Fruit fly (Drosophila melanogaster) whole organism, embryonic: ENCODE results near the gene Mvl.
A peak's percentile ranks its signal among the peaks of the same experiment; 100 is the strongest.

Source experiments
- Aef1 ChIP-seq: fragments of 200-800 bp; sonication (Bioruptor generic); IDR thresholded peaks from 3 replicates; pipeline ENCODE4 v1.3.6; 2022; ENCODE audit warnings: missing biosample characterization, missing genetic modification characterization
- CG11398 ChIP-seq: fragments of 200-800 bp; sonication (Bioruptor generic); optimal IDR thresholded peaks from 2 replicates; lab custom pipeline; 2016; ENCODE audit warnings: missing biosample characterization, missing genetic modification characterization
- CG12071 ChIP-seq: fragments of 200-800 bp; sonication (Bioruptor generic); optimal IDR thresholded peaks from 3 replicates; lab custom pipeline; 2018; ENCODE audit warnings: missing biosample characterization, mild to moderate bottlenecking, missing genetic modification characterization
- CG12299 ChIP-seq: fragments of 200-800 bp; sonication (Bioruptor generic); optimal IDR thresholded peaks from 2 replicates; lab custom pipeline; 2018; ENCODE audit warnings: missing biosample characterization, mild to moderate bottlenecking, missing genetic modification characterization
- CG15269 ChIP-seq: fragments of 200-800 bp; sonication (Bioruptor generic); optimal IDR thresholded peaks from 2 replicates; lab custom pipeline; 2018; ENCODE audit warnings: missing biosample characterization, mild to moderate bottlenecking, missing genetic modification characterization, moderate library complexity
- CG16863 ChIP-seq: fragments of 200-800 bp; sonication (Bioruptor generic); optimal IDR thresholded peaks from 3 replicates; lab custom pipeline; 2016; ENCODE audit warnings: missing biosample characterization, missing genetic modification characterization
- CG17385 ChIP-seq: fragments of 200-800 bp; sonication (Bioruptor generic); optimal IDR thresholded peaks from 3 replicates; lab custom pipeline; 2018; ENCODE audit warnings: missing biosample characterization, mild to moderate bottlenecking, missing genetic modification characterization
- CG17912 ChIP-seq: fragments of 200-800 bp; sonication (Bioruptor generic); optimal IDR thresholded peaks from 2 replicates; lab custom pipeline; 2018; ENCODE audit warnings: missing biosample characterization, mild to moderate bottlenecking, missing genetic modification characterization
- CG2120 ChIP-seq: fragments of 200-800 bp; sonication (Bioruptor generic); optimal IDR thresholded peaks from 3 replicates; lab custom pipeline; 2016; ENCODE audit warnings: missing biosample characterization, missing genetic modification characterization
- CG2712 ChIP-seq: fragments of 200-800 bp; optimal IDR thresholded peaks from 3 replicates; lab custom pipeline; 2019; ENCODE audit warnings: missing biosample characterization, mild to moderate bottlenecking, missing genetic modification characterization, moderate library complexity
- CG31224 ChIP-seq: fragments of 200-800 bp; sonication (Bioruptor generic); IDR thresholded peaks from 2 replicates; pipeline ENCODE4 v1.3.6; 2022; ENCODE audit warnings: missing biosample characterization, missing genetic modification characterization
- CG4730 ChIP-seq: fragments of 200-800 bp; sonication (Bioruptor generic); IDR thresholded peaks from 2 replicates; pipeline ENCODE4 v1.3.6; 2022; ENCODE audit warnings: missing biosample characterization, missing genetic modification characterization
- CG6689 ChIP-seq: fragments of 200-800 bp; sonication (Bioruptor generic); IDR thresholded peaks from 2 replicates; pipeline ENCODE4 v1.3.6; 2022; ENCODE audit warnings: missing biosample characterization, missing genetic modification characterization
- CG6765 ChIP-seq: fragments of 200-800 bp; sonication (Bioruptor generic); optimal IDR thresholded peaks from 3 replicates; lab custom pipeline; 2017; ENCODE audit warnings: missing biosample characterization, mild to moderate bottlenecking, missing genetic modification characterization
- CG7786 ChIP-seq: fragments of 200-800 bp; sonication (Bioruptor generic); optimal IDR thresholded peaks from 2 replicates; lab custom pipeline; 2016; ENCODE audit warnings: missing biosample characterization, missing genetic modification characterization
- CG8478 ChIP-seq: fragments of >200 bp; optimal IDR thresholded peaks from 2 replicates; lab custom pipeline; 2018
- CG9437 ChIP-seq: fragments of 200-800 bp; sonication (Bioruptor generic); optimal IDR thresholded peaks from 2 replicates; lab custom pipeline; 2018; ENCODE audit warnings: missing biosample characterization, mild to moderate bottlenecking, missing genetic modification characterization
- CG9817 ChIP-seq: fragments of 200-800 bp; sonication (Bioruptor generic); optimal IDR thresholded peaks from 2 replicates; lab custom pipeline; 2018; ENCODE audit warnings: missing biosample characterization, mild to moderate bottlenecking, missing genetic modification characterization, moderate library complexity
- CoRest ChIP-seq: fragments of 200-800 bp; sonication (Bioruptor generic); optimal IDR thresholded peaks from 3 replicates; lab custom pipeline; 2018; ENCODE audit warnings: missing biosample characterization, mild to moderate bottlenecking, missing genetic modification characterization, moderate library complexity
- CrebB ChIP-seq: fragments of 200-800 bp; sonication (Bioruptor generic); optimal IDR thresholded peaks from 3 replicates; lab custom pipeline; 2018; ENCODE audit warnings: missing biosample characterization, mild to moderate bottlenecking, missing genetic modification characterization
- D19B ChIP-seq: fragments of 200-800 bp; sonication (Bioruptor generic); optimal IDR thresholded peaks from 2 replicates; lab custom pipeline; 2017; ENCODE audit warnings: missing biosample characterization, mild to moderate bottlenecking, missing genetic modification characterization
- Hr3 ChIP-seq: fragments of 200-800 bp; sonication (Bioruptor generic); optimal IDR thresholded peaks from 3 replicates; lab custom pipeline; 2016; ENCODE audit warnings: missing biosample characterization, missing genetic modification characterization
- Lhr ChIP-seq: fragments of 200-800 bp; sonication (Bioruptor generic); optimal IDR thresholded peaks from 3 replicates; lab custom pipeline; 2017; ENCODE audit warnings: mild to moderate bottlenecking, missing biosample characterization, missing genetic modification reagents, missing genetic modification characterization
- Ptx1 ChIP-seq: fragments of 200-800 bp; sonication (Bioruptor generic); IDR thresholded peaks from 2 replicates; pipeline ENCODE4 v1.3.6; 2022; ENCODE audit warnings: missing biosample characterization, missing genetic modification characterization
- Rx ChIP-seq: fragments of 200-800 bp; sonication (Bioruptor generic); IDR thresholded peaks from 2 replicates; pipeline ENCODE4 v1.3.6; 2022; ENCODE audit warnings: missing biosample characterization, missing genetic modification characterization
- Scr ChIP-seq: fragments of 200-800 bp; sonication (Bioruptor generic); IDR thresholded peaks from 2 replicates; pipeline ENCODE4 v1.3.6; 2022; ENCODE audit warnings: missing biosample characterization, missing genetic modification characterization; ENCODE audit not compliant: partially characterized antibody
- Side ChIP-seq: fragments of 200-800 bp; sonication (Bioruptor generic); optimal IDR thresholded peaks from 2 replicates; lab custom pipeline; 2016; ENCODE audit warnings: missing biosample characterization, missing genetic modification characterization
- Sin3A ChIP-seq: fragments of >200 bp; optimal IDR thresholded peaks from 2 replicates; lab custom pipeline; 2018
- Sry-β ChIP-seq: fragments of 200-800 bp; sonication (Bioruptor generic); optimal IDR thresholded peaks from 2 replicates; lab custom pipeline; 2018; ENCODE audit warnings: missing biosample characterization, mild to moderate bottlenecking, missing genetic modification characterization, moderate library complexity
- ac ChIP-seq: fragments of 200-800 bp; sonication (Bioruptor generic); optimal IDR thresholded peaks from 3 replicates; lab custom pipeline; 2017; ENCODE audit warnings: missing biosample characterization, mild to moderate bottlenecking, missing genetic modification characterization
- az2 ChIP-seq: fragments of 200-800 bp; sonication (Bioruptor generic); optimal IDR thresholded peaks from 3 replicates; lab custom pipeline; 2016; ENCODE audit warnings: missing biosample characterization, missing genetic modification characterization
- bab2 ChIP-seq: fragments of 200-800 bp; sonication (Bioruptor generic); optimal IDR thresholded peaks from 2 replicates; lab custom pipeline; 2016; ENCODE audit warnings: missing biosample characterization, missing genetic modification characterization
- bcd ChIP-seq: fragments of 200-800 bp; sonication (Bioruptor generic); optimal IDR thresholded peaks from 2 replicates; lab custom pipeline; 2017; ENCODE audit warnings: missing biosample characterization, mild to moderate bottlenecking, missing genetic modification characterization
- chinmo ChIP-seq: fragments of 200-800 bp; sonication (Bioruptor generic); IDR thresholded peaks from 4 replicates; pipeline ENCODE4 v1.3.6; 2022; ENCODE audit warnings: missing biosample characterization, missing genetic modification characterization; ENCODE audit not compliant: partially characterized antibody
- crol ChIP-seq: fragments of 200-800 bp; sonication (Bioruptor generic); IDR thresholded peaks from 2 replicates; pipeline ENCODE4 v1.3.6; 2022; ENCODE audit warnings: missing biosample characterization, missing genetic modification characterization
- danr ChIP-seq: fragments of 200-800 bp; sonication (Bioruptor generic); IDR thresholded peaks from 2 replicates; pipeline ENCODE4 v1.3.6; 2022; ENCODE audit warnings: missing biosample characterization, missing genetic modification characterization
- emc ChIP-seq: fragments of 200-800 bp; sonication (Bioruptor generic); optimal IDR thresholded peaks from 2 replicates; lab custom pipeline; 2016; ENCODE audit warnings: missing biosample characterization, missing genetic modification characterization
- ftz-f1 ChIP-seq: fragments of 200-800 bp; sonication (Bioruptor generic); optimal IDR thresholded peaks from 2 replicates; lab custom pipeline; 2016; ENCODE audit warnings: missing biosample characterization, missing genetic modification characterization
- h ChIP-seq: fragments of >200 bp; optimal IDR thresholded peaks from 2 replicates; lab custom pipeline; 2017
- hbn ChIP-seq: fragments of 200-800 bp; sonication (Bioruptor generic); IDR thresholded peaks from 2 replicates; pipeline ENCODE4 v1.3.6; 2022; ENCODE audit warnings: missing biosample characterization, missing genetic modification characterization; ENCODE audit not compliant: partially characterized antibody
- inv ChIP-seq: fragments of 200-800 bp; sonication (Bioruptor generic); IDR thresholded peaks from 2 replicates; pipeline ENCODE4 v1.3.6; 2022; ENCODE audit warnings: missing biosample characterization, missing genetic modification characterization; ENCODE audit not compliant: partially characterized antibody
- jigr1 ChIP-seq: fragments of 200-800 bp; sonication (Bioruptor generic); IDR thresholded peaks from 3 replicates; pipeline ENCODE4 v1.3.6; 2022; ENCODE audit warnings: missing biosample characterization, missing genetic modification characterization
- jumu ChIP-seq: fragments of 200-800 bp; sonication (Bioruptor generic); optimal IDR thresholded peaks from 3 replicates; lab custom pipeline; 2016; ENCODE audit warnings: missing biosample characterization, missing genetic modification characterization
- mld ChIP-seq: fragments of 200-800 bp; sonication (Bioruptor generic); IDR thresholded peaks from 3 replicates; pipeline ENCODE4 v1.3.6; 2022; ENCODE audit warnings: missing biosample characterization, missing genetic modification characterization; ENCODE audit not compliant: partially characterized antibody
- repo ChIP-seq: fragments of 200-800 bp; sonication (Bioruptor generic); optimal IDR thresholded peaks from 2 replicates; lab custom pipeline; 2016; ENCODE audit warnings: missing biosample characterization, missing genetic modification characterization
- sens ChIP-seq: fragments of 200-800 bp; sonication (Bioruptor generic); peaks from one replicate; lab custom pipeline; 2016; ENCODE audit warnings: missing biosample characterization, missing genetic modification characterization
- sna ChIP-seq: fragments of 200-800 bp; sonication (Bioruptor generic); IDR thresholded peaks from 2 replicates; pipeline ENCODE4 v1.3.6; 2022; ENCODE audit warnings: missing biosample characterization, missing genetic modification characterization; ENCODE audit not compliant: partially characterized antibody
- sr ChIP-seq: fragments of 200-800 bp; sonication (Bioruptor generic); IDR thresholded peaks from 3 replicates; pipeline ENCODE4 v1.3.6; 2022; ENCODE audit warnings: missing biosample characterization, missing genetic modification characterization
- tin ChIP-seq: fragments of 200-800 bp; sonication (Bioruptor generic); optimal IDR thresholded peaks from 3 replicates; lab custom pipeline; 2016; ENCODE audit warnings: missing biosample characterization, missing genetic modification characterization
- trem ChIP-seq: fragments of 200-800 bp; optimal IDR thresholded peaks from 3 replicates; lab custom pipeline; 2019; ENCODE audit warnings: missing biosample characterization, mild to moderate bottlenecking, missing genetic modification characterization, moderate library complexity
- zfh1 ChIP-seq: fragments of 200-800 bp; sonication (Bioruptor generic); IDR thresholded peaks from 3 replicates; pipeline ENCODE4 v1.3.6; 2022; ENCODE audit warnings: missing biosample characterization, missing genetic modification characterization

Gene Mvl

DNA sequence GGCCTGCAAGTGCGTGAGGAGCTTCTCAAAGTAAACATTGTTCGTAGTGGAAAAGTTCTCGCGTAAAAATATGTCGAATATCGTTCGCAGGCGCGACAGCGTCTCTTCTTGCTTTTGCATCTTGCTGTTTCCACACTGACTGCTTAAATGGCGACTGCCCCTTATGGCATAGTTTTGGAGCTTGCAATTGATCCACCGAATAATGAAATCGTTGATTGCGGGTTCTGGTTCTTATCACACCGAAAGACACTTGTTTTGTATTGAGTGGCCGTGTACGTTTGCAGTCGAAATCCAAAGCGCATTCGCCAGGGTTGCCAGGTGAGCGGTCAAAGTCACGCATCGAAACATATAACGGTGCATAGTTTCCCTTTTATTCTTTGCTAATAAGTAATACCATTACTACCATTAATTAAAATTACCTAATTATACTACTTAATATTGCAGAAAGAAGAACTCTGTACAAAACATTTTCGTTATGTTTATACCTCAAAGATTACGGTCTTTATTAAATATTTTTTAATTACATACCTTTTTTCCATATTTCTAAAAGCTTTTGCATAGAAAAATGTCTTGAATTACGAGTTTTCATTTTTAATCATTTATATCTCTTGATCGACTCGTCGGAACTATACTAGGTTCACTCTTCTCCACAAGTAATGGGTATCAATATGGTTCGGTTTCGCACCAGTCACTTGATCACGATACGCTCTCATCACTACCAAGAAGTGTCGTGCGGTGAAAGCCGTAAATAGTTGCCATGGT, 41.0 kb upstream of the Mvl start, which contains the start of the genes CG7044 and Tbc1d22 (continued):
- TF ChIP-seq hbn (GFP tag; lab: Robert Waterston, UW) (0 out of 2 replicates have a peak, but pooled peaks have one; percentile 13), danr (GFP tag; lab: Robert Waterston, UW) (no peak), CG6689 (GFP tag; lab: Robert Waterston, UW) (peak; percentile 50; the same call in 1 of the 2 replicates), CG8478 (lab: Kevin White, UChicago) (no peak), Rx (GFP tag; lab: Robert Waterston, UW) (no peak), Sry-β (GFP tag; lab: Kevin White, UChicago) (peak; percentile 78), Aef1 (GFP tag; lab: Robert Waterston, UW) (0 out of 3 replicates have a peak, but pooled peaks have one; percentile 23), trem (tag; lab: Kevin White, UChicago) (peak; percentile 12), az2 (GFP tag; lab: Kevin White, UChicago) (peak; percentile 58), Ptx1 (GFP tag; lab: Robert Waterston, UW) (peak; percentile 44; the same call in 1 of the 2 replicates), CrebB (no peak), ac (GFP tag; lab: Kevin White, UChicago) (no peak), Side (GFP tag; lab: Kevin White, UChicago) (no peak), CG6765 (no peak), zfh1 (GFP tag; lab: Robert Waterston, UW) (0 out of 3 replicates have a peak, but pooled peaks have one; percentile 28), chinmo (0 out of 4 replicates have a peak, but pooled peaks have one; percentile 35), CG12299 (tag; lab: Kevin White, UChicago) (no peak), CG17385 (GFP tag; lab: Kevin White, UChicago) (no peak), jigr1 (GFP tag; lab: Robert Waterston, UW) (no peak), bcd (GFP tag; lab: Kevin White, UChicago) (peak; percentile 51), jumu (peak; percentile 36), Scr (GFP tag; lab: Robert Waterston, UW) (peak; percentile 39), CG16863 (GFP tag; lab: Kevin White, UChicago) (no peak), emc (GFP tag; lab: Kevin White, UChicago) (no peak), Hr3 (GFP tag; lab: Kevin White, UChicago) (peak; percentile 69), CG2120 (GFP tag; lab: Kevin White, UChicago) (peak; percentile 75), crol (GFP tag; lab: Robert Waterston, UW) (no peak), CG4730 (GFP tag; lab: Robert Waterston, UW) (no peak), CG2712 (tag; lab: Kevin White, UChicago) (peak; percentile 72), sens (GFP tag; lab: Kevin White, UChicago) (peak; percentile 84), CG31224 (GFP tag; lab: Robert Waterston, UW) (no peak), CG9817 (tag; lab: Kevin White, UChicago) (peak; percentile 54), D19B (GFP tag; lab: Kevin White, UChicago) (peak; percentile 98), h (lab: Kevin White, UChicago) (no peak), tin (peak; percentile 51), Lhr (GFP tag; lab: Kevin White, UChicago) (peak; percentile 61), CG11398 (no peak), ftz-f1 (GFP tag; lab: Kevin White, UChicago) (no peak), sna (GFP tag; lab: Robert Waterston, UW) (no peak), repo (GFP tag; lab: Kevin White, UChicago) (no peak), CG12071 (no peak), mld (GFP tag; lab: Robert Waterston, UW) (no peak), Sin3A (lab: Kevin White, UChicago) (peak; percentile 69), CG9437 (GFP tag; lab: Kevin White, UChicago) (peak; percentile 51), sr (GFP tag; lab: Robert Waterston, UW) (no peak), CG15269 (tag; lab: Kevin White, UChicago) (no peak), bab2 (GFP tag; lab: Kevin White, UChicago) (peak; percentile 26), CG17912 (GFP tag; lab: Kevin White, UChicago) (no peak), CoRest (tag; lab: Kevin White, UChicago) (peak; percentile 82), inv (peak; percentile 38; the same call in 1 of the 2 replicates), CG7786 (GFP tag; lab: Kevin White, UChicago) (no peak)
